Worm (Caenorhabditis elegans) whole organism, L3 larva: Measurements from ENCODE around the gene C50F7.3.

Source experiments
- ZK546.5 ChIP-seq: sonication (generic microtip); optimal IDR thresholded peaks from 2 replicates; lab custom pipeline; 2017; ENCODE audit warnings: missing biosample characterization, missing genetic modification characterization
- nhr-11 ChIP-seq: fragments of 150-350 bp; optimal IDR thresholded peaks from 2 replicates; lab custom pipeline; 2014; ENCODE audit warnings: missing biosample characterization, missing genetic modification characterization
- nhr-12 ChIP-seq: fragments of 150-350 bp; optimal IDR thresholded peaks from 2 replicates; lab custom pipeline; 2014; ENCODE audit warnings: missing biosample characterization, missing genetic modification characterization
- nhr-237 ChIP-seq: fragments of 150-350 bp; optimal IDR thresholded peaks from 2 replicates; lab custom pipeline; 2014; ENCODE audit warnings: missing biosample characterization, missing genetic modification characterization
- nhr-28 ChIP-seq: fragments of 150-350 bp; optimal IDR thresholded peaks from 2 replicates; lab custom pipeline; 2014; ENCODE audit warnings: missing biosample characterization, missing genetic modification characterization

ce11 chrIV:7723555-7723954 lies 8.6 kb upstream of the C50F7.3 start:
- TF ChIP-seq nhr-237 (tag; lab: Kevin White, UChicago), result no peak
- TF ChIP-seq nhr-12 (tag; lab: Kevin White, UChicago), result no peak
- TF ChIP-seq nhr-11 (tag; lab: Kevin White, UChicago), result no peak
- no peak for TF ChIP-seq ZK546.5 (tag; lab: Kevin White, UChicago)
- TF ChIP-seq nhr-28 (tag; lab: Kevin White, UChicago), result no peak
